Worm (Caenorhabditis elegans): ENCODE measurements around the gene dhs-22.

ce11 chrV:14423268-14423667 is 2.0 kb upstream of the dhs-22 start, which contains the start of gene rpoa-12:
- TF ChIP-seq ceh-22 (tag; optimal IDR thresholded peaks at IDR 0.05): no peak
- TF ChIP-seq T23F11.4 (GFP tag; optimal IDR thresholded peaks at IDR 0.05): no peak
- TF ChIP-seq fkh-10 (GFP tag; optimal IDR thresholded peaks at IDR 0.05): no peak
- no peak for TF ChIP-seq pha-4 (tag; optimal IDR thresholded peaks at IDR 0.05)
- TF ChIP-seq pqm-1 (tag; optimal IDR thresholded peaks at IDR 0.05): peak; percentile 21
- TF ChIP-seq ceh-14 (tag; optimal IDR thresholded peaks at IDR 0.05): peak; percentile 22
- no peak for TF ChIP-seq ceh-6 (GFP tag; optimal IDR thresholded peaks at IDR 0.05)
- TF ChIP-seq sdc-2 (tag; optimal IDR thresholded peaks at IDR 0.05): no peak
- TF ChIP-seq mec-3 (tag; optimal IDR thresholded peaks at IDR 0.05; ENCODE audit: borderline replicate concordance): no peak

Data from whole organism, late embryonic.